In the genomic region with DNA sequence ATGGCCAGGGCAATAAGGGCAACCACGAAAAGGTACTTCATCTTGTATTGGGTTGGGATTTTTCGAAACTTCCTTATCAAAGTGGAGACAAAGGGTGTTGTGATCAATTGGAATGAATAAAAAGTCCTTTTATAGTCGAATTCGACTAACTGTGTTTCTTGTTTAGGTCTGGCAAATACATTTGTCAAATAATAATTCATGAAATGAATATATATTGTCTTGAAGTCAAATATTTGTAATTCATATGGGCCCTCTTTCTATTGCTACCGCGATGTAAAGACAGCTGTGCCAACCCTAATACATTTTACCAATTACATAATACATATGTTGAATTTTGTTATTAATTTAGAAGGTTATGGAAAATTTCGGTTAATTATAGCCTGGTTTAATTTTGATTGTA, we compare ENCODE assay signal across 2 fruit fly cellular contexts.
TF ChIP-seq lines count a peak whose summit lies in the region.

A gene (minus strand): TSS at position 101 of the 400 bp plus-strand sequence.

- no peak for TF ChIP-seq CTCF in whole organism, embryonic (GFP tag; optimal IDR thresholded peaks at IDR 0.05; lab: Kevin White, UChicago)

TF ChIP-seq in whole organism, embryonic, 481 proteins besides CTCF, POLR2A, EP300 and RAD21:
- TF ChIP-seq CG15514 (GFP tag; optimal IDR thresholded peaks at IDR 0.05; lab: Kevin White, UChicago) (peak; percentile 40), B-H2 (GFP tag; optimal IDR thresholded peaks at IDR 0.05; lab: Kevin White, UChicago) (no peak), lab (GFP tag; optimal IDR thresholded peaks at IDR 0.05; lab: Kevin White, UChicago) (peak; percentile 50), tll (GFP tag; optimal IDR thresholded peaks at IDR 0.05; lab: Kevin White, UChicago) (no peak), CG2120 (GFP tag; optimal IDR thresholded peaks at IDR 0.05; lab: Kevin White, UChicago) (peak; percentile 13), Atf-2 (GFP tag; optimal IDR thresholded peaks at IDR 0.05; lab: Kevin White, UChicago) (no peak), CG7987 (GFP tag; optimal IDR thresholded peaks at IDR 0.05; lab: Kevin White, UChicago) (no peak), corto (GFP tag; optimal IDR thresholded peaks at IDR 0.05; lab: Kevin White, UChicago) (no peak), Lim3 (GFP tag; IDR thresholded peaks at IDR 0.05; lab: Robert Waterston, UW) (no peak), trem (tag; optimal IDR thresholded peaks at IDR 0.05; lab: Kevin White, UChicago) (no peak), nmo (GFP tag; optimal IDR thresholded peaks at IDR 0.05; lab: Kevin White, UChicago) (no peak), CG9932 (GFP tag; IDR thresholded peaks at IDR 0.05; lab: Robert Waterston, UW) (no peak), en (GFP tag; optimal IDR thresholded peaks at IDR 0.05; lab: Kevin White, UChicago) (no peak), CG2712 (tag; optimal IDR thresholded peaks at IDR 0.05; lab: Kevin White, UChicago) (no peak), ttk (GFP tag; IDR thresholded peaks at IDR 0.05; lab: Robert Waterston, UW) (no peak), CG6765 (GFP tag; optimal IDR thresholded peaks at IDR 0.05; lab: Kevin White, UChicago) (peak; percentile 31), Ravus (GFP tag; IDR thresholded peaks at IDR 0.05; lab: Robert Waterston, UW) (no peak), CG10565 (GFP tag; optimal IDR thresholded peaks at IDR 0.05; lab: Kevin White, UChicago) (no peak), Pdp1 (GFP tag; optimal IDR thresholded peaks at IDR 0.05; lab: Kevin White, UChicago) (no peak), CG18599 (GFP tag; optimal IDR thresholded peaks at IDR 0.05; lab: Kevin White, UChicago) (peak; percentile 31), unpg (GFP tag; optimal IDR thresholded peaks at IDR 0.05; lab: Kevin White, UChicago) (no peak), CG13287 (GFP tag; IDR thresholded peaks at IDR 0.05; lab: Robert Waterston, UW; ENCODE audit: partially characterized antibody) (no peak), fd3F (GFP tag; optimal IDR thresholded peaks at IDR 0.05; lab: Kevin White, UChicago) (peak; percentile 24), CG13296 (GFP tag; optimal IDR thresholded peaks at IDR 0.05; lab: Kevin White, UChicago) (peak; percentile 2), Meics (GFP tag; optimal IDR thresholded peaks at IDR 0.05; lab: Kevin White, UChicago) (peak; percentile 31), CG15269 (tag; optimal IDR thresholded peaks at IDR 0.05; lab: Kevin White, UChicago) (peak; percentile 7), caup (GFP tag; optimal IDR thresholded peaks at IDR 0.05; lab: Kevin White, UChicago; ENCODE audit: severe bottlenecking) (peak; percentile 16), sens (GFP tag; lab: Kevin White, UChicago) (peak; percentile 12), ab (GFP tag; optimal IDR thresholded peaks at IDR 0.05; lab: Kevin White, UChicago) (no peak), CG3281 (GFP tag; optimal IDR thresholded peaks at IDR 0.05; lab: Kevin White, UChicago) (peak; percentile 31), Mad (GFP tag; optimal IDR thresholded peaks at IDR 0.05; lab: Kevin White, UChicago) (no peak), Lpt (GFP tag; optimal IDR thresholded peaks at IDR 0.05; lab: Kevin White, UChicago) (no peak), odd (GFP tag; optimal IDR thresholded peaks at IDR 0.05; lab: Kevin White, UChicago) (no peak), Hmr (GFP tag; optimal IDR thresholded peaks at IDR 0.05; lab: Kevin White, UChicago) (peak; percentile 41)

TF ChIP-seq in whole organism, prepupa, 60 proteins besides CTCF, POLR2A, EP300 and RAD21:
- no peak for TF ChIP-seq CG9139 (GFP tag; optimal IDR thresholded peaks at IDR 0.05; lab: Kevin White, UChicago)
- TF ChIP-seq fkh (GFP tag; optimal IDR thresholded peaks at IDR 0.05; lab: Kevin White, UChicago) = peak; percentile 32
- TF ChIP-seq CG10669 (GFP tag; optimal IDR thresholded peaks at IDR 0.05; lab: Kevin White, UChicago) = no peak
- no peak for TF ChIP-seq Eip78C (GFP tag; lab: Kevin White, UChicago)
- TF ChIP-seq CG10631 (GFP tag; optimal IDR thresholded peaks at IDR 0.05; lab: Kevin White, UChicago) = no peak
- TF ChIP-seq CG34406 (GFP tag; optimal IDR thresholded peaks at IDR 0.05; lab: Kevin White, UChicago) = no peak
- TF ChIP-seq Hr39 (GFP tag; optimal IDR thresholded peaks at IDR 0.05; lab: Kevin White, UChicago) = no peak
- TF ChIP-seq CG6163 (GFP tag; IDR thresholded peaks at IDR 0.05; lab: Robert Waterston, UW) = no peak
TF ChIP-seq in whole organism, prepupa: peak in this region for 1.
